Worm (Caenorhabditis elegans): ENCODE data around the gene ugt-37.

DNA sequence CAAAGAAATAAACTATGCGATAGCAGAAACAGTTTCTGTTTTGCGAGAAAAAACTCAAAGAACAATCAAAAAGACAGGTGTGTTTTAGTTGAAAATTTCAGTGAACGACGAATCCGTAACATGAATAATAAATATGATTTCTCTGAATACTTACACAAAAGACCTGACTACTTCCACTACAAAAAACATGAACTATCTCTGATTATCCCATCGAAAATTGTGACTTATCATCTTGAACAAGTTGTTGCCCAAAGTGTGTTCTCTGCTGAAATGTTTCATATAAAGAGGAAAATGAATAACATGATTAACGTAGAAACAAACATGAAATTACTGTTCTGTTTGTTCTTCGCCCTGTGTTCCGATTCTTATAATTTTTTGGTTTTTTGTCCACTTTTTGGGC is 21.6 kb upstream of the ugt-37 start, which contains the start of gene ugt-36:
- TF ChIP-seq him-1 (tag; optimal IDR thresholded peaks at IDR 0.05) (no peak), W03F9.2 (tag; optimal IDR thresholded peaks at IDR 0.05) (no peak), dao-5 (tag; optimal IDR thresholded peaks at IDR 0.05) (no peak)
